Worm (Caenorhabditis elegans): ENCODE data around the gene rft-2.
A peak's percentile ranks its signal among the peaks of the same experiment; 100 is the strongest.

rft-2 gene

DNA sequence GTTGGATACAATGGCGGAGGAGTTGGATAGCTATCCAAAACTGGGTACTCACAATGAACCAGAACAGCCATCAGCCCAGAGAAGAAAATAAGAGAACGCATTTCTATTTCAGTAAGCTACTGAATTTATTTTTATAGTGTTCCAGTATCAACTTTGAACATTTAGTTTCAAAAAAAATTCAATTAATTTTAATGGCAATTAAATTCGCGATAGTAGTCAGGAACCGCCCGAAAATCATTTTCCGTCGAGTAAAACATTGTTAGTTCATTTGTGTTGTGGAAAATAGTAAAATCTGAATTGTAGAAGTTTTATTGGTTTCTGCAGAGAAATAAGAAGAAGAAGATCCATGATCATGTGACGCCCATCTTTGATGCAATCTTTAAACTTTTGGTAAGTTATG lies 32.2 kb downstream of the rft-2 start, which contains the start of gene Y47D7A.6:
Y47D7A.6 (minus strand) TSS at position 101 of the 400 bp plus-strand sequence.
- TF ChIP-seq ceh-28 (tag; optimal IDR thresholded peaks at IDR 0.05) (no peak), skn-1 (tag; optimal IDR thresholded peaks at IDR 0.05) (no peak), daf-12 (tag; optimal IDR thresholded peaks at IDR 0.05) (no peak), elt-1 (tag; optimal IDR thresholded peaks at IDR 0.05) (no peak), nhr-11 (tag; optimal IDR thresholded peaks at IDR 0.05) (no peak), ztf-11 (tag; optimal IDR thresholded peaks at IDR 0.05) (no peak), nhr-76 (tag; optimal IDR thresholded peaks at IDR 0.05) (no peak), egl-5 (tag; optimal IDR thresholded peaks at IDR 0.05) (no peak), lin-15B (tag; optimal IDR thresholded peaks at IDR 0.05) (no peak)

ce11 chrV:4416710-4417109 lies 33.7 kb downstream of the rft-2 start, which contains the start of gene Y47D7A.18:
Gene Y47D7A.18 (minus strand): TSS chrV:4416810.
- no peak for TF ChIP-seq mdl-1 (tag; optimal IDR thresholded peaks at IDR 0.05)
- no peak for TF ChIP-seq ceh-28 (tag; optimal IDR thresholded peaks at IDR 0.05)
- TF ChIP-seq elt-1 (tag; optimal IDR thresholded peaks at IDR 0.05): no peak
- TF ChIP-seq daf-12 (tag; optimal IDR thresholded peaks at IDR 0.05): no peak
- TF ChIP-seq elt-3 (tag; optimal IDR thresholded peaks at IDR 0.05): no peak
- TF ChIP-seq ztf-11 (tag; optimal IDR thresholded peaks at IDR 0.05): no peak
- TF ChIP-seq egl-5 (tag; optimal IDR thresholded peaks at IDR 0.05): no peak
- no peak for TF ChIP-seq nhr-77 (tag; optimal IDR thresholded peaks at IDR 0.05)
- no peak for TF ChIP-seq lin-39 (tag; optimal IDR thresholded peaks at IDR 0.05)
- TF ChIP-seq aly-2 (tag; optimal IDR thresholded peaks at IDR 0.05): no peak
- no peak for TF ChIP-seq eor-1 (tag; optimal IDR thresholded peaks at IDR 0.05)
- no peak for TF ChIP-seq ztf-4 (tag; optimal IDR thresholded peaks at IDR 0.05)
- no peak for TF ChIP-seq unc-39 (tag; optimal IDR thresholded peaks at IDR 0.05)
- TF ChIP-seq nhr-12 (tag; optimal IDR thresholded peaks at IDR 0.05): no peak
- TF ChIP-seq snpc-4 (tag; optimal IDR thresholded peaks at IDR 0.05): no peak
- no peak for TF ChIP-seq nhr-25 (tag; optimal IDR thresholded peaks at IDR 0.05)

ce11 chrV:4414613-4415071 lies 35.7 kb downstream of the rft-2 start, which contains the start of gene grl-5:
Gene grl-5 (minus strand): TSS chrV:4414663.
- no peak for TF ChIP-seq jun-1 (tag; optimal IDR thresholded peaks at IDR 0.05)
- TF ChIP-seq skn-1 (tag; optimal IDR thresholded peaks at IDR 0.05): no peak
- TF ChIP-seq nhr-43 (tag; optimal IDR thresholded peaks at IDR 0.05; ENCODE audit: poor library complexity, severe bottlenecking): peak; percentile 18
- TF ChIP-seq lin-39 (tag; optimal IDR thresholded peaks at IDR 0.05): no peak
- TF ChIP-seq R02D3.7 (tag; optimal IDR thresholded peaks at IDR 0.05): no peak
- no peak for TF ChIP-seq fkh-10 (GFP tag; optimal IDR thresholded peaks at IDR 0.05)
- TF ChIP-seq mml-1 (tag; optimal IDR thresholded peaks at IDR 0.05): no peak

ce11 chrV:4411714-4412113 lies 38.6 kb downstream of the rft-2 start, which contains the start of gene Y47D7A.17:
Gene Y47D7A.17 (minus strand): TSS chrV:4411814.
- TF ChIP-seq ztf-4 (tag; optimal IDR thresholded peaks at IDR 0.05): no peak
- TF ChIP-seq ceh-16 (tag; optimal IDR thresholded peaks at IDR 0.05): no peak
- no peak for TF ChIP-seq elt-2 (tag; optimal IDR thresholded peaks at IDR 0.05)
- TF ChIP-seq ZK546.5 (tag; optimal IDR thresholded peaks at IDR 0.05): no peak
- TF ChIP-seq nhr-25 (tag; optimal IDR thresholded peaks at IDR 0.05): no peak
- no peak for TF ChIP-seq egl-27 (tag; optimal IDR thresholded peaks at IDR 0.05)
- no peak for TF ChIP-seq lin-39 (tag; optimal IDR thresholded peaks at IDR 0.05)
- TF ChIP-seq nhr-67 (tag; optimal IDR thresholded peaks at IDR 0.05): no peak
- no peak for TF ChIP-seq unc-62 (GFP tag; optimal IDR thresholded peaks at IDR 0.05)
- no peak for TF ChIP-seq nhr-77 (tag; optimal IDR thresholded peaks at IDR 0.05)
- TF ChIP-seq fos-1 (tag; optimal IDR thresholded peaks at IDR 0.05): no peak
- no peak for TF ChIP-seq elt-1 (tag; optimal IDR thresholded peaks at IDR 0.05)
- TF ChIP-seq sea-2 (GFP tag; optimal IDR thresholded peaks at IDR 0.05): no peak
- TF ChIP-seq ceh-82 (tag; optimal IDR thresholded peaks at IDR 0.05): no peak
- TF ChIP-seq nhr-76 (tag; optimal IDR thresholded peaks at IDR 0.05): no peak
- TF ChIP-seq nhr-23 (tag; optimal IDR thresholded peaks at IDR 0.05): no peak
- TF ChIP-seq nhr-11 (tag; optimal IDR thresholded peaks at IDR 0.05): no peak
- no peak for TF ChIP-seq lsy-12 (tag; optimal IDR thresholded peaks at IDR 0.05)

- no peak for TF ChIP-seq elt-1 (tag; optimal IDR thresholded peaks at IDR 0.05)
- TF ChIP-seq elt-2 (tag; optimal IDR thresholded peaks at IDR 0.05): no peak
- no peak for TF ChIP-seq aly-2 (tag; optimal IDR thresholded peaks at IDR 0.05)
- no peak for TF ChIP-seq zag-1 (tag; optimal IDR thresholded peaks at IDR 0.05)
- no peak for TF ChIP-seq fkh-10 (GFP tag; optimal IDR thresholded peaks at IDR 0.05)
- TF ChIP-seq ceh-82 (tag; optimal IDR thresholded peaks at IDR 0.05): no peak
- TF ChIP-seq jun-1 (tag; optimal IDR thresholded peaks at IDR 0.05): no peak
- no peak for TF ChIP-seq ztf-4 (tag; optimal IDR thresholded peaks at IDR 0.05)
- TF ChIP-seq nhr-12 (tag; optimal IDR thresholded peaks at IDR 0.05): no peak
These were observed 39.7 kb downstream of the rft-2 start, which contains the start of gene Y47D7A.3 for ce11 chrV:4410643-4411042. Gene Y47D7A.3 (plus strand): TSS chrV:4410943.
